Fruit fly (Drosophila melanogaster): ENCODE data around the gene Spn.

The Spn gene

DNA sequence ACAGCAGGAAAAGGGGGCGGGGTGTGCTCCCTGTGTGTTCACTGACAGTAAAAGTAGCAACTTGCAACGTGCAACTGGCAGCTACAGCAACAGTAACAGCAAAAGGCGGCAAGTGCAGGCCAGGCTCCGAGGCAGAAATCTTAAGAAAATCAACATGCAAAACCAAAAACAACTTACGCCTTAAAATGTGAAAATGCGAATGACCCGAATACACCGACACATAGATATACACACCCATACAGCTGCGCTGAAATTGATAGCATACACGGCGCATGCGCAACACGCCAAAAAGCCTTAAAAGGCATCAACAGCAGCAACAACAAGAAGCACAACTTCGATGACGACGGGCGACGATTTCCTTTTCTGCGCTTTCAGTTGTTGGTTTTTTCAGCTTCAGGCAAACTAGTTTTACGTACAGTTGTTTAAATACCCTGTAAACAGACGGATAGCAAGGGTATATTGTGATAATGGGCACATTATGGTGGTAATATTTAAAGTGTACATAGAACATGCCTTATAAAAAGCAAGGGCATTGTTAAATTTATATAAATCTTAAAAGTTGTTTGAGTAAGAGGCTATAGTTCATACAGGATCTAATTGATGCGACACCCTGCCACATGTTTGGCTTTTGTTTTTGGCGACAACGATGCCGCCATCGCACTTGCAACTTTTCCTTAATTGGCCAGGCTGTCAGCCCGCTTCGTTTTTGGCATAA is 81.6 kb downstream of the Spn start (continued):
- TF ChIP-seq p53 (GFP tag; optimal IDR thresholded peaks at IDR 0.05) (no peak), nau (GFP tag; optimal IDR thresholded peaks at IDR 0.05) (peak; percentile 14), CG13424 (tag; optimal IDR thresholded peaks at IDR 0.05) (no peak), salm (tag; optimal IDR thresholded peaks at IDR 0.05) (no peak), Dfd (GFP tag; optimal IDR thresholded peaks at IDR 0.05) (no peak), CG4404 (GFP tag; IDR thresholded peaks at IDR 0.05) (no peak), sens-2 (GFP tag; IDR thresholded peaks at IDR 0.05) (no peak), Vsx1 (GFP tag; optimal IDR thresholded peaks at IDR 0.05) (no peak), Chrac-16 (GFP tag; optimal IDR thresholded peaks at IDR 0.05) (no peak), CoRest (tag; optimal IDR thresholded peaks at IDR 0.05) (no peak), CG10321 (GFP tag; IDR thresholded peaks at IDR 0.05) (no peak), sens (GFP tag) (peak; percentile 72), CG30431 (GFP tag; optimal IDR thresholded peaks at IDR 0.05) (no peak), bsh (GFP tag; optimal IDR thresholded peaks at IDR 0.05) (peak; percentile 1 to 51), mam (GFP tag; optimal IDR thresholded peaks at IDR 0.05) (no peak), CG1832 (GFP tag; optimal IDR thresholded peaks at IDR 0.05) (no peak), Side (GFP tag; optimal IDR thresholded peaks at IDR 0.05) (no peak), Ada2b (GFP tag; IDR thresholded peaks at IDR 0.05) (0 out of 2 replicates have a peak, but pooled peaks have one; percentile 32), bowl (GFP tag; IDR thresholded peaks at IDR 0.05) (no peak), CG8924 (tag; optimal IDR thresholded peaks at IDR 0.05) (no peak), CG7963 (GFP tag; IDR thresholded peaks at IDR 0.05; ENCODE audit: partially characterized antibody) (no peak), stwl (tag; optimal IDR thresholded peaks at IDR 0.05) (no peak), crol (GFP tag; IDR thresholded peaks at IDR 0.05) (no peak), Poxn (GFP tag; IDR thresholded peaks at IDR 0.05) (no peak), Trl (optimal IDR thresholded peaks at IDR 0.05) (no peak), Trl (GFP tag; optimal IDR thresholded peaks at IDR 0.05) (no peak), Neu2 (GFP tag; optimal IDR thresholded peaks at IDR 0.05; ENCODE audit: borderline replicate concordance) (no peak), CG2875 (GFP tag; optimal IDR thresholded peaks at IDR 0.05) (peak; percentile 17), Kr (GFP tag; optimal IDR thresholded peaks at IDR 0.05) (no peak), CG1792 (GFP tag; optimal IDR thresholded peaks at IDR 0.05) (no peak), PHDP (tag; optimal IDR thresholded peaks at IDR 0.05) (no peak), fu2 (GFP tag; optimal IDR thresholded peaks at IDR 0.05) (no peak), knrl (GFP tag; IDR thresholded peaks at IDR 0.05; ENCODE audit: partially characterized antibody) (no peak), dysf (GFP tag; IDR thresholded peaks at IDR 0.05) (0 out of 3 replicates have a peak, but pooled peaks have one; percentile 24), CG7372 (GFP tag; IDR thresholded peaks at IDR 0.05) (no peak), zfh1 (GFP tag; IDR thresholded peaks at IDR 0.05) (no peak), lov (optimal IDR thresholded peaks at IDR 0.05) (no peak), lov (GFP tag; IDR thresholded peaks at IDR 0.05) (no peak), Dad (GFP tag; optimal IDR thresholded peaks at IDR 0.05) (no peak), Bgb (GFP tag; IDR thresholded peaks at IDR 0.05; ENCODE audit: partially characterized antibody) (no peak), Hand (GFP tag; optimal IDR thresholded peaks at IDR 0.05) (no peak), CG2129 (GFP tag; IDR thresholded peaks at IDR 0.05; ENCODE audit: partially characterized antibody) (no peak), D19A (tag; optimal IDR thresholded peaks at IDR 0.05) (peak; percentile 30), ttk (GFP tag; IDR thresholded peaks at IDR 0.05) (0 out of 2 replicates have a peak, but pooled peaks have one; percentile 12), gcm2 (GFP tag; optimal IDR thresholded peaks at IDR 0.05) (no peak), CG7556 (GFP tag; optimal IDR thresholded peaks at IDR 0.05) (peak; percentile 35), zfh2 (GFP tag; optimal IDR thresholded peaks at IDR 0.05) (no peak), Fer2 (tag; optimal IDR thresholded peaks at IDR 0.05) (no peak), Opbp (GFP tag; IDR thresholded peaks at IDR 0.05; ENCODE audit: partially characterized antibody) (no peak), Fer1 (GFP tag; optimal IDR thresholded peaks at IDR 0.05) (no peak), grau (tag; optimal IDR thresholded peaks at IDR 0.05) (no peak)
